Worm (Caenorhabditis elegans) whole organism, L4 larva: ENCODE measurements around the gene B0457.4.
A peak's percentile ranks its signal among the peaks of the same experiment; 100 is the strongest.

Source experiments
- F37D6.2 ChIP-seq: sonication (generic microtip); optimal IDR thresholded peaks from 2 replicates; lab custom pipeline; 2016; ENCODE audit warnings: mild to moderate bottlenecking, missing genetic modification characterization, missing compliant biosample characterization
- F44E2.7 ChIP-seq: fragments of 200-800 bp; sonication (Bioruptor generic); IDR thresholded peaks from 2 replicates; pipeline ENCODE4 v2.1.2; 2022; ENCODE audit warnings: missing genetic modification characterization, missing compliant biosample characterization
- F49E8.2 ChIP-seq: sonication (generic microtip); optimal IDR thresholded peaks from 2 replicates; lab custom pipeline; 2016; ENCODE audit warnings: missing compliant biosample characterization, mild to moderate bottlenecking, missing genetic modification characterization, borderline replicate concordance
- R02D3.7 ChIP-seq: fragments of 150-350 bp; sonication (generic microtip); optimal IDR thresholded peaks from 3 replicates; lab custom pipeline; 2014; ENCODE audit warnings: missing biosample characterization, missing genetic modification characterization
- T26A8.4 ChIP-seq: fragments of 200-800 bp; sonication (Bioruptor generic); IDR thresholded peaks from 2 replicates; pipeline ENCODE4 v1.3.6; 2022; ENCODE audit warnings: missing genetic modification characterization, missing compliant biosample characterization
- Y48G9A.11 ChIP-seq: fragments of 200-800 bp; sonication (Bioruptor generic); IDR thresholded peaks from 2 replicates; pipeline ENCODE4 v1.3.6; 2022; ENCODE audit warnings: missing genetic modification reagents, missing genetic modification characterization, missing compliant biosample characterization
- Y5F2A.4 ChIP-seq: fragments of 200-800 bp; sonication (Bioruptor generic); optimal IDR thresholded peaks from 2 replicates; lab custom pipeline; 2018; ENCODE audit warnings: mild to moderate bottlenecking, missing genetic modification characterization, missing compliant biosample characterization
- ZK546.5 ChIP-seq, 2 experiments: sonication (generic microtip); optimal IDR thresholded peaks; 2 replicates each; lab custom pipeline; 2017; ENCODE audit warnings: missing biosample characterization in 2 of 2, missing genetic modification characterization in 2 of 2
- aha-1 ChIP-seq: fragments of 150-350 bp; peaks from one replicate; lab custom pipeline; 2014; ENCODE audit warnings: missing biosample characterization, missing genetic modification characterization
- ama-1 ChIP-seq: fragments of 150-350 bp; optimal IDR thresholded peaks from 2 replicates; lab custom pipeline; 2014; ENCODE audit warnings: inconsistent platforms, mixed read lengths
- arid-1 ChIP-seq: fragments of 200-800 bp; sonication (Bioruptor generic); conservative IDR thresholded peaks from 2 replicates; pipeline ENCODE4 v1.3.6; 2022; ENCODE audit warnings: missing genetic modification reagents, missing genetic modification characterization, missing compliant biosample characterization
- ceh-44 ChIP-seq: fragments of 200-800 bp; sonication (Bioruptor generic); IDR thresholded peaks from 2 replicates; pipeline ENCODE4 v1.3.6; 2022; ENCODE audit warnings: missing genetic modification reagents, missing genetic modification characterization, missing compliant biosample characterization
- ces-1 ChIP-seq: fragments of 150-350 bp; sonication (generic microtip); optimal IDR thresholded peaks from 4 replicates; lab custom pipeline; 2014; ENCODE audit warnings: missing biosample characterization, missing genetic modification reagents, missing genetic modification characterization
- ctbp-1 ChIP-seq: fragments of 200-800 bp; sonication (Bioruptor generic); IDR thresholded peaks from 2 replicates; pipeline ENCODE4 v1.3.6; 2022; ENCODE audit warnings: missing genetic modification reagents, missing genetic modification characterization, missing compliant biosample characterization
- daf-16 ChIP-seq, 3 experiments: sonication (generic microtip); optimal IDR thresholded peaks; 2 replicates each; lab custom pipeline; 2016 to 2017; ENCODE audit warnings: missing genetic modification characterization in 3 of 3, missing genetic modification reagents in 3 of 3, mild to moderate bottlenecking in 2 of 3, missing compliant biosample characterization in 2 of 3, missing biosample characterization in 1 of 3, moderate library complexity in 1 of 3
- dmd-9 ChIP-seq: fragments of 200-800 bp; sonication (Bioruptor generic); IDR thresholded peaks from 2 replicates; pipeline ENCODE4 v1.3.6; 2022; ENCODE audit warnings: missing genetic modification reagents, missing genetic modification characterization, missing compliant biosample characterization
- dpl-1 ChIP-seq: fragments of 150-350 bp; optimal IDR thresholded peaks from 2 replicates; lab custom pipeline; 2014; ENCODE audit warnings: missing biosample characterization, missing genetic modification reagents, missing genetic modification characterization
- dve-1 ChIP-seq: sonication (generic microtip); optimal IDR thresholded peaks from 2 replicates; lab custom pipeline; 2017; ENCODE audit warnings: antibody characterized with exemption, mild to moderate bottlenecking, missing genetic modification characterization, missing compliant biosample characterization; ENCODE audit not compliant: insufficient read depth
- egl-27 ChIP-seq: sonication (generic microtip); optimal IDR thresholded peaks from 3 replicates; lab custom pipeline; 2017; ENCODE audit warnings: missing biosample characterization, missing genetic modification reagents, missing genetic modification characterization
- egl-43 ChIP-seq: fragments of 200-800 bp; sonication (Bioruptor generic); IDR thresholded peaks from 2 replicates; pipeline ENCODE4 v1.3.6; 2022; ENCODE audit warnings: missing genetic modification reagents, missing genetic modification characterization, missing compliant biosample characterization
- hif-1 ChIP-seq, 2 experiments: sonication (generic microtip); optimal IDR thresholded peaks; 2 replicates each; lab custom pipeline; 2016 to 2017; ENCODE audit warnings: missing compliant biosample characterization in 2 of 2, missing genetic modification characterization in 2 of 2, missing genetic modification reagents in 2 of 2, missing genotype in 2 of 2, mild to moderate bottlenecking in 1 of 2
- hlh-30 ChIP-seq: sonication (generic microtip); optimal IDR thresholded peaks from 2 replicates; lab custom pipeline; 2017; ENCODE audit warnings: antibody characterized with exemption, mild to moderate bottlenecking, missing genetic modification characterization, missing compliant biosample characterization; ENCODE audit not compliant: insufficient read depth
- hmg-1.1 ChIP-seq: fragments of 200-800 bp; sonication (Bioruptor generic); IDR thresholded peaks from 2 replicates; pipeline ENCODE4 v1.3.6; 2022; ENCODE audit warnings: missing genetic modification reagents, missing genetic modification characterization, missing compliant biosample characterization
- lin-38 ChIP-seq: fragments of 200-800 bp; sonication (Bioruptor generic); IDR thresholded peaks from 2 replicates; pipeline ENCODE4 v1.3.6; 2022; ENCODE audit warnings: missing genetic modification reagents, missing genetic modification characterization, missing compliant biosample characterization
- lsy-2 ChIP-seq, 2 experiments: fragments of 150-350 bp in 1 of 2; sonication (generic microtip) in 1 of 2; optimal IDR thresholded peaks; 2 replicates each; lab custom pipeline; 2014 to 2017; ENCODE audit warnings: missing biosample characterization in 2 of 2, missing genetic modification characterization in 2 of 2
- madf-9 ChIP-seq: fragments of 200-800 bp; sonication (Bioruptor generic); conservative IDR thresholded peaks from 2 replicates; pipeline ENCODE4 v1.3.6; 2022; ENCODE audit warnings: missing genetic modification reagents, missing genetic modification characterization, missing compliant biosample characterization
- mep-1 ChIP-seq: fragments of 150-350 bp; sonication (generic microtip); optimal IDR thresholded peaks from 3 replicates; lab custom pipeline; 2014; ENCODE audit warnings: missing biosample characterization, missing genetic modification characterization
- mes-2 ChIP-seq: sonication (generic microtip); optimal IDR thresholded peaks from 2 replicates; lab custom pipeline; 2016; ENCODE audit warnings: missing genotype, mild to moderate bottlenecking, missing genetic modification characterization, missing compliant biosample characterization; ENCODE audit not compliant: poor library complexity, severe bottlenecking
- nhr-25 ChIP-seq: sonication (generic microtip); optimal IDR thresholded peaks from 2 replicates; lab custom pipeline; 2017; ENCODE audit warnings: missing genetic modification characterization, mild to moderate bottlenecking, missing compliant biosample characterization, antibody characterized with exemption, moderate library complexity, borderline replicate concordance; ENCODE audit not compliant: insufficient read depth
- nhr-41 ChIP-seq: fragments of 200-800 bp; sonication (Bioruptor generic); IDR thresholded peaks from 2 replicates; pipeline ENCODE4 v1.3.6; 2022; ENCODE audit warnings: missing genetic modification reagents, missing genetic modification characterization, missing compliant biosample characterization
- nhr-48 ChIP-seq: sonication (generic microtip); optimal IDR thresholded peaks from 2 replicates; lab custom pipeline; 2016; ENCODE audit warnings: mild to moderate bottlenecking, missing genetic modification characterization, missing compliant biosample characterization
- pha-4 ChIP-seq, 2 experiments: fragments of 150-350 bp in 1 of 2; fragments of 200-800 bp in 1 of 2; sonication (Bioruptor generic) in 1 of 2; IDR thresholded peaks in 1 of 2; optimal IDR thresholded peaks in 1 of 2; 2 replicates each; pipeline versions ENCODE4 v1.3.6 to Lab custom; 2014 to 2022; ENCODE audit warnings: missing genetic modification characterization in 2 of 2, missing genetic modification reagents in 2 of 2, missing biosample characterization in 1 of 2, missing compliant biosample characterization in 1 of 2
- php-3 ChIP-seq: fragments of 200-800 bp; sonication (Bioruptor generic); IDR thresholded peaks from 2 replicates; pipeline ENCODE4 v1.3.6; 2022; ENCODE audit warnings: missing genetic modification reagents, missing genetic modification characterization, missing compliant biosample characterization
- set-16 ChIP-seq: fragments of 200-800 bp; sonication (Bioruptor generic); IDR thresholded peaks from 2 replicates; pipeline ENCODE4 v1.3.6; 2022; ENCODE audit warnings: missing genetic modification reagents, missing genetic modification characterization, missing compliant biosample characterization
- snpc-1.2 ChIP-seq: fragments of 200-800 bp; sonication (Bioruptor generic); IDR thresholded peaks from 2 replicates; pipeline ENCODE4 v1.3.6; 2022; ENCODE audit warnings: missing genetic modification reagents, missing genetic modification characterization, missing compliant biosample characterization
- unc-130 ChIP-seq: sonication (generic microtip); optimal IDR thresholded peaks from 2 replicates; lab custom pipeline; 2016; ENCODE audit warnings: missing genetic modification reagents, missing genetic modification characterization, missing compliant biosample characterization
- zip-11 ChIP-seq: fragments of 200-800 bp; sonication (Bioruptor generic); IDR thresholded peaks from 2 replicates; pipeline ENCODE4 v1.3.6; 2022; ENCODE audit warnings: missing genetic modification characterization, missing compliant biosample characterization

The B0457.4 gene

ce11 chrII:8930763-8931162 is 18.9 kb upstream of the B0457.4 start, which contains the start of gene enol-1:
Gene enol-1, plus strand, starts transcription at chrII:8930997.
- peak; percentile 15 for TF ChIP-seq unc-130
- TF ChIP-seq ama-1 (lab: Kevin White, UChicago), result peak; percentile 69
- no peak for TF ChIP-seq php-3
- peak; percentile 32 for TF ChIP-seq lin-38 (GFP tag; lab: Robert Waterston, UW)

ce11 chrII:8929771-8930170 is 17.9 kb upstream of the B0457.4 start, which contains the start of gene mrpl-50:
Gene mrpl-50, plus strand, starts transcription at chrII:8929841.
- TF ChIP-seq pha-4 (GFP tag; IDR thresholded peaks at IDR 0.05; lab: Robert Waterston, UW) (0 out of 2 replicates have a peak, but pooled peaks have one; percentile 31), pha-4 (tag; optimal IDR thresholded peaks at IDR 0.05; lab: Kevin White, UChicago) (no peak), egl-43 (GFP tag; lab: Robert Waterston, UW) (0 out of 2 replicates have a peak, but pooled peaks have one; percentile 61), snpc-1.2 (GFP tag; lab: Robert Waterston, UW) (peak; percentile 31; the same call in 1 of the 2 replicates), nhr-48 (tag; lab: Kevin White, UChicago) (no peak), daf-16 (GFP tag; optimal IDR thresholded peaks at IDR 0.05; lab: Kevin White, UChicago) (peak in 1 of 2 experiments; percentile 8), daf-16 (tag; optimal IDR thresholded peaks at IDR 0.05; lab: Kevin White, UChicago) (peak; percentile 23), Y5F2A.4 (peak; percentile 17), ces-1 (no peak), arid-1 (GFP tag; lab: Robert Waterston, UW) (peak; percentile 46; the same call in 1 of the 2 replicates), ama-1 (lab: Kevin White, UChicago) (peak; percentile 75), T26A8.4 (GFP tag; lab: Robert Waterston, UW) (peak; percentile 59; the same call in 1 of the 2 replicates), Y48G9A.11 (GFP tag; lab: Robert Waterston, UW) (peak; percentile 26; the same call in 1 of the 2 replicates), lin-38 (GFP tag; lab: Robert Waterston, UW) (peak; percentile 56), F49E8.2 (peak; percentile 13), ctbp-1 (GFP tag; lab: Robert Waterston, UW) (no peak), ZK546.5 (tag; optimal IDR thresholded peaks at IDR 0.05; lab: Kevin White, UChicago) (no peak), aha-1 (peak; percentile 82), set-16 (GFP tag; lab: Robert Waterston, UW) (peak; percentile 13; the same call in 1 of the 2 replicates)

- no peak for TF ChIP-seq F37D6.2
- TF ChIP-seq hif-1 (tag; optimal IDR thresholded peaks at IDR 0.05; lab: Kevin White, UChicago), result peak in 1 of 2 experiments; percentile 54
- TF ChIP-seq zip-11 (GFP tag; lab: Robert Waterston, UW), result no peak
- TF ChIP-seq dve-1 (tag; lab: Kevin White, UChicago), result peak; percentile 9
- TF ChIP-seq lin-38 (GFP tag; lab: Robert Waterston, UW), result peak; percentile 89
- no peak for TF ChIP-seq aha-1
- no peak for TF ChIP-seq egl-27 (tag; lab: Kevin White, UChicago)
- TF ChIP-seq hmg-1.1 (GFP tag; lab: Robert Waterston, UW), result peak; percentile 51; the same call in 1 of the 2 replicates
- TF ChIP-seq ama-1 (lab: Kevin White, UChicago), result peak; percentile 10
- peak; percentile 42 for TF ChIP-seq dpl-1 (GFP tag; lab: Kevin White, UChicago)
- TF ChIP-seq ceh-44 (GFP tag; lab: Robert Waterston, UW), result 0 out of 2 replicates have a peak, but pooled peaks have one; percentile 9
- TF ChIP-seq nhr-25, result no peak
- peak; percentile 89 for TF ChIP-seq mes-2 (tag; lab: Kevin White, UChicago)
- TF ChIP-seq lsy-2 (tag; optimal IDR thresholded peaks at IDR 0.05; lab: Kevin White, UChicago), result peak in 1 of 2 experiments; percentile 66
- TF ChIP-seq mep-1 (tag; lab: Kevin White, UChicago), result peak; percentile 54
- TF ChIP-seq R02D3.7, result no peak
- TF ChIP-seq nhr-41 (GFP tag; lab: Robert Waterston, UW), result no peak
- TF ChIP-seq madf-9 (GFP tag; lab: Robert Waterston, UW), result no peak
- TF ChIP-seq dmd-9, result no peak
- peak; percentile 16 for TF ChIP-seq hlh-30 (tag; lab: Kevin White, UChicago)
- TF ChIP-seq F44E2.7, result no peak
Measured at ce11 chrII:8927253-8927791, 15.5 kb upstream of the B0457.4 start, which contains the start of gene cct-2. Gene cct-2, plus strand, starts transcription at chrII:8927741.
